In the genomic region with DNA sequence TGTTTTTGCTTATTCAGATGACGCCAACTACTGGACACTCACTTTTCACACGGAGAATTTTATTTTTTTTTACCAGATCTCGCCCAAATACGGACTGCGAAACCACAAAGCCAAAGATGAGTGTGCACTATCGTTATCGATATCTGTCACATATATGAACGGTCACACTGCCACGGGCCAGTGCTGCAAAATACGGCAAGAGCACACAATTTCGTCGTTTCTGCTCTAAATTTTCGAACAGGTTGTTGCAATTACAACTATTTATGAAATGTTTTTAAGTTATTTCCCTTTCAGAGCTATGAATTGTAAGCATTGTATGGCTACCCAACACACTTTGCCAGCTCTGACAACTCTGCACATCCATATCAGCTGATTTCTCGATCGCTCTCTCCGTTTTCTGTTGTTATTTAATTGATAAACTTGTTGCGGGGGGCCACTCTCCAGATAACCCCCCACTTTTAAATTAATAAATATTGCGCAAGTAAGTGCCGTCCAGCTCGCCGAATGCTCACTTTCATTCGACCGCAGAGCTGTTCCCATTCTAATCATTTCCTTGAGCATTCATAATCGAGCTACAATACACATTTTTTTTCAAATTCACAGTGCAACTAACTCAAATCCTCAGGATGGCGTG, we compare ENCODE assay signal across 1 fruit fly cellular context.
A peak's percentile ranks its signal among the peaks of the same experiment; 100 is the strongest.
TF ChIP-seq lines count a peak whose summit lies in the region.

A gene (minus strand): TSS at position 134 of the 634 bp plus-strand sequence.
A gene (plus strand): TSS at position 222 of the 634 bp plus-strand sequence.

TF ChIP-seq in whole organism, embryonic, 481 proteins besides CTCF, POLR2A, EP300 and RAD21 (continued from another document and continues in another):
- TF ChIP-seq CG1647 (GFP tag; optimal IDR thresholded peaks at IDR 0.05; lab: Kevin White, UChicago) (no peak), Dip3 (GFP tag; optimal IDR thresholded peaks at IDR 0.05; lab: Kevin White, UChicago) (peak; percentile 59), cas (GFP tag; IDR thresholded peaks at IDR 0.05; lab: Robert Waterston, UW) (no peak), gt (GFP tag; IDR thresholded peaks at IDR 0.05; lab: Robert Waterston, UW) (no peak), BEAF-32 (GFP tag; optimal IDR thresholded peaks at IDR 0.05; lab: Kevin White, UChicago) (peak; percentile 83), sug (tag; optimal IDR thresholded peaks at IDR 0.05; lab: Kevin White, UChicago) (peak; percentile 100), TFAM (GFP tag; optimal IDR thresholded peaks at IDR 0.05; lab: Kevin White, UChicago) (no peak), ssp (GFP tag; IDR thresholded peaks at IDR 0.05; lab: Robert Waterston, UW) (no peak; the same call in 1 of the 2 replicates), mam (GFP tag; optimal IDR thresholded peaks at IDR 0.05; lab: Kevin White, UChicago) (peak; percentile 74), CG2120 (GFP tag; optimal IDR thresholded peaks at IDR 0.05; lab: Kevin White, UChicago) (peak; percentile 79), Side (GFP tag; optimal IDR thresholded peaks at IDR 0.05; lab: Kevin White, UChicago) (peak; percentile 56), tap (tag; optimal IDR thresholded peaks at IDR 0.05; lab: Kevin White, UChicago) (no peak), C15 (GFP tag; IDR thresholded peaks at IDR 0.05; lab: Robert Waterston, UW) (no peak), CG11504 (tag; optimal IDR thresholded peaks at IDR 0.05; lab: Kevin White, UChicago) (no peak), onecut (GFP tag; IDR thresholded peaks at IDR 0.05; lab: Robert Waterston, UW) (no peak), D (optimal IDR thresholded peaks at IDR 0.05; lab: Kevin White, UChicago) (no peak), D (GFP tag; optimal IDR thresholded peaks at IDR 0.05; lab: Kevin White, UChicago) (no peak), nom (GFP tag; optimal IDR thresholded peaks at IDR 0.05; lab: Kevin White, UChicago) (no peak), repo (GFP tag; optimal IDR thresholded peaks at IDR 0.05; lab: Kevin White, UChicago) (no peak), ap (GFP tag; IDR thresholded peaks at IDR 0.05; lab: Robert Waterston, UW) (no peak), CG3065 (GFP tag; optimal IDR thresholded peaks at IDR 0.05; lab: Kevin White, UChicago) (peak; percentile 24), scrt (GFP tag; optimal IDR thresholded peaks at IDR 0.05; lab: Kevin White, UChicago) (no peak), CG17829 (tag; optimal IDR thresholded peaks at IDR 0.05; lab: Kevin White, UChicago) (no peak), Rx (GFP tag; IDR thresholded peaks at IDR 0.05; lab: Robert Waterston, UW) (0 out of 2 replicates have a peak, but pooled peaks have one; percentile 8), CG5180 (GFP tag; optimal IDR thresholded peaks at IDR 0.05; lab: Kevin White, UChicago) (no peak), HLH54F (GFP tag; optimal IDR thresholded peaks at IDR 0.05; lab: Kevin White, UChicago) (peak; percentile 61), mld (GFP tag; IDR thresholded peaks at IDR 0.05; lab: Robert Waterston, UW; ENCODE audit: partially characterized antibody) (no peak), peb (GFP tag; IDR thresholded peaks at IDR 0.05; lab: Robert Waterston, UW) (no peak), fu2 (GFP tag; optimal IDR thresholded peaks at IDR 0.05; lab: Kevin White, UChicago) (peak; percentile 38), sim (GFP tag; IDR thresholded peaks at IDR 0.05; lab: Robert Waterston, UW) (no peak), CG10654 (GFP tag; optimal IDR thresholded peaks at IDR 0.05; lab: Kevin White, UChicago) (peak; percentile 16), zen (tag; optimal IDR thresholded peaks at IDR 0.05; lab: Kevin White, UChicago) (peak; percentile 30), CG17361 (GFP tag; IDR thresholded peaks at IDR 0.05; lab: Robert Waterston, UW) (peak; percentile 23; the same call in 1 of the 3 replicates), cwo (GFP tag; optimal IDR thresholded peaks at IDR 0.05; lab: Kevin White, UChicago) (no peak), inv (GFP tag; IDR thresholded peaks at IDR 0.05; lab: Robert Waterston, UW; ENCODE audit: partially characterized antibody) (peak; percentile 54), Hand (GFP tag; optimal IDR thresholded peaks at IDR 0.05; lab: Kevin White, UChicago) (peak; percentile 15), CG14014 (GFP tag; IDR thresholded peaks at IDR 0.05; lab: Robert Waterston, UW) (0 out of 2 replicates have a peak, but pooled peaks have one; percentile 32), rib (GFP tag; IDR thresholded peaks at IDR 0.05; lab: Robert Waterston, UW) (no peak; the same call in 1 of the 2 replicates), CG18476 (GFP tag; optimal IDR thresholded peaks at IDR 0.05; lab: Kevin White, UChicago) (no peak), CG14441 (GFP tag; IDR thresholded peaks at IDR 0.05; lab: Robert Waterston, UW) (peak; percentile 46; the same call in 1 of the 2 replicates), chm (GFP tag; IDR thresholded peaks at IDR 0.05; lab: Robert Waterston, UW) (no peak), Camta (GFP tag; optimal IDR thresholded peaks at IDR 0.05; lab: Kevin White, UChicago) (peak; percentile 26), sr (GFP tag; IDR thresholded peaks at IDR 0.05; lab: Robert Waterston, UW) (no peak), her (GFP tag; optimal IDR thresholded peaks at IDR 0.05; lab: Kevin White, UChicago) (peak; percentile 91), CG12391 (tag; optimal IDR thresholded peaks at IDR 0.05; lab: Kevin White, UChicago) (peak; percentile 34), CG6765 (GFP tag; optimal IDR thresholded peaks at IDR 0.05; lab: Kevin White, UChicago) (no peak), CG15011 (GFP tag; optimal IDR thresholded peaks at IDR 0.05; lab: Kevin White, UChicago) (no peak), chif (GFP tag; optimal IDR thresholded peaks at IDR 0.05; lab: Kevin White, UChicago) (peak in 1 of 2 experiments; percentile 3), zf30C (GFP tag; optimal IDR thresholded peaks at IDR 0.05; lab: Kevin White, UChicago) (no peak), MTF-1 (GFP tag; optimal IDR thresholded peaks at IDR 0.05; lab: Kevin White, UChicago; ENCODE audit: borderline replicate concordance) (peak; percentile 39), Aef1 (GFP tag; IDR thresholded peaks at IDR 0.05; lab: Robert Waterston, UW) (no peak), org-1 (GFP tag; optimal IDR thresholded peaks at IDR 0.05; lab: Kevin White, UChicago) (no peak), Opbp (GFP tag; IDR thresholded peaks at IDR 0.05; lab: Robert Waterston, UW; ENCODE audit: partially characterized antibody) (peak; percentile 53; the same call in 1 of the 3 replicates), MBD-R2 (GFP tag; IDR thresholded peaks at IDR 0.05; lab: Robert Waterston, UW) (peak; percentile 80), Ptx1 (GFP tag; IDR thresholded peaks at IDR 0.05; lab: Robert Waterston, UW) (0 out of 2 replicates have a peak, but pooled peaks have one; percentile 26), hkb (optimal IDR thresholded peaks at IDR 0.05; lab: Kevin White, UChicago) (no peak), hkb (GFP tag; IDR thresholded peaks at IDR 0.05; lab: Robert Waterston, UW) (peak; percentile 37; the same call in 1 of the 2 replicates), CG8290 (GFP tag; optimal IDR thresholded peaks at IDR 0.05; lab: Kevin White, UChicago) (peak; percentile 23), CG8290 (tag; optimal IDR thresholded peaks at IDR 0.05; lab: Kevin White, UChicago) (no peak), insv (GFP tag; optimal IDR thresholded peaks at IDR 0.05; lab: Kevin White, UChicago) (peak in 1 of 2 experiments; percentile 4), CG5245 (GFP tag; optimal IDR thresholded peaks at IDR 0.05; lab: Kevin White, UChicago) (peak; percentile 19), CG12155 (GFP tag; optimal IDR thresholded peaks at IDR 0.05; lab: Kevin White, UChicago) (peak; percentile 59), Sin3A (optimal IDR thresholded peaks at IDR 0.05; lab: Kevin White, UChicago) (peak; percentile 94), MESR4 (GFP tag; optimal IDR thresholded peaks at IDR 0.05; lab: Kevin White, UChicago) (peak; percentile 42), ATbp (GFP tag; optimal IDR thresholded peaks at IDR 0.05; lab: Kevin White, UChicago) (no peak), Drgx (GFP tag; IDR thresholded peaks at IDR 0.05; lab: Robert Waterston, UW) (no peak), al (GFP tag; IDR thresholded peaks at IDR 0.05; lab: Robert Waterston, UW) (no peak), CG14965 (GFP tag; optimal IDR thresholded peaks at IDR 0.05; lab: Kevin White, UChicago; ENCODE audit: borderline replicate concordance) (no peak), Fer2 (tag; optimal IDR thresholded peaks at IDR 0.05; lab: Kevin White, UChicago) (no peak), CG4424 (GFP tag; optimal IDR thresholded peaks at IDR 0.05; lab: Kevin White, UChicago) (peak; percentile 56), nerfin-2 (GFP tag; IDR thresholded peaks at IDR 0.05; lab: Robert Waterston, UW; ENCODE audit: partially characterized antibody) (no peak), pros (GFP tag; optimal IDR thresholded peaks at IDR 0.05; lab: Kevin White, UChicago) (no peak), ken (GFP tag; IDR thresholded peaks at IDR 0.05; lab: Robert Waterston, UW) (peak; percentile 62; the same call in 1 of the 3 replicates), Ets97D (GFP tag; optimal IDR thresholded peaks at IDR 0.05; lab: Kevin White, UChicago) (peak; percentile 76), Vsx1 (GFP tag; optimal IDR thresholded peaks at IDR 0.05; lab: Kevin White, UChicago) (no peak), sc (optimal IDR thresholded peaks at IDR 0.05; lab: Kevin White, UChicago) (no peak), sc (GFP tag; optimal IDR thresholded peaks at IDR 0.05; lab: Kevin White, UChicago) (no peak), sens-2 (GFP tag; IDR thresholded peaks at IDR 0.05; lab: Robert Waterston, UW) (no peak), dm (GFP tag; optimal IDR thresholded peaks at IDR 0.05; lab: Kevin White, UChicago) (peak; percentile 65), CG42726 (GFP tag; IDR thresholded peaks at IDR 0.05; lab: Robert Waterston, UW; ENCODE audit: partially characterized antibody) (no peak), CG12299 (tag; optimal IDR thresholded peaks at IDR 0.05; lab: Kevin White, UChicago) (no peak), sisA (GFP tag; IDR thresholded peaks at IDR 0.05; lab: Robert Waterston, UW) (no peak), Hmr (GFP tag; optimal IDR thresholded peaks at IDR 0.05; lab: Kevin White, UChicago) (no peak), Sox102F (GFP tag; optimal IDR thresholded peaks at IDR 0.05; lab: Kevin White, UChicago) (no peak), pita (GFP tag; optimal IDR thresholded peaks at IDR 0.05; lab: Kevin White, UChicago) (no peak), CG31388 (GFP tag; optimal IDR thresholded peaks at IDR 0.05; lab: Kevin White, UChicago) (no peak), esg (GFP tag; conservative IDR thresholded peaks at IDR 0.05; lab: Robert Waterston, UW) (no peak), CG12769 (tag; optimal IDR thresholded peaks at IDR 0.05; lab: Kevin White, UChicago) (no peak), CG10543 (GFP tag; optimal IDR thresholded peaks at IDR 0.05; lab: Kevin White, UChicago) (peak; percentile 53), CG33557 (GFP tag; optimal IDR thresholded peaks at IDR 0.05; lab: Kevin White, UChicago) (no peak), NC2α (GFP tag; optimal IDR thresholded peaks at IDR 0.05; lab: Kevin White, UChicago) (no peak), Fer1 (GFP tag; optimal IDR thresholded peaks at IDR 0.05; lab: Kevin White, UChicago) (no peak), CG4730 (GFP tag; IDR thresholded peaks at IDR 0.05; lab: Robert Waterston, UW) (no peak), CG6254 (GFP tag; optimal IDR thresholded peaks at IDR 0.05; lab: Kevin White, UChicago) (no peak), Dbx (GFP tag; IDR thresholded peaks at IDR 0.05; lab: Robert Waterston, UW) (peak; percentile 57; the same call in 2 of the 3 replicates), CG13775 (GFP tag; optimal IDR thresholded peaks at IDR 0.05; lab: Kevin White, UChicago) (peak; percentile 18), Meics (GFP tag; optimal IDR thresholded peaks at IDR 0.05; lab: Kevin White, UChicago) (peak; percentile 20), CG10274 (GFP tag; optimal IDR thresholded peaks at IDR 0.05; lab: Kevin White, UChicago) (no peak), vnd (GFP tag; IDR thresholded peaks at IDR 0.05; lab: Robert Waterston, UW; ENCODE audit: partially characterized antibody) (0 out of 3 replicates have a peak, but pooled peaks have one; percentile 53), CG5953 (GFP tag; IDR thresholded peaks at IDR 0.05; lab: Robert Waterston, UW) (no peak), tll (GFP tag; optimal IDR thresholded peaks at IDR 0.05; lab: Kevin White, UChicago) (no peak), Deaf1 (tag; optimal IDR thresholded peaks at IDR 0.05; lab: Kevin White, UChicago) (no peak), CG12236 (GFP tag; optimal IDR thresholded peaks at IDR 0.05; lab: Kevin White, UChicago) (no peak), CG10209 (GFP tag; optimal IDR thresholded peaks at IDR 0.05; lab: Kevin White, UChicago) (peak; percentile 31), CG13296 (GFP tag; optimal IDR thresholded peaks at IDR 0.05; lab: Kevin White, UChicago) (no peak), CG9727 (GFP tag; optimal IDR thresholded peaks at IDR 0.05; lab: Kevin White, UChicago) (peak; percentile 49), cg (GFP tag; optimal IDR thresholded peaks at IDR 0.05; lab: Kevin White, UChicago) (no peak), Max (GFP tag; optimal IDR thresholded peaks at IDR 0.05; lab: Kevin White, UChicago) (peak; percentile 15), ara (GFP tag; IDR thresholded peaks at IDR 0.05; lab: Robert Waterston, UW) (no peak), Myb (GFP tag; optimal IDR thresholded peaks at IDR 0.05; lab: Kevin White, UChicago) (peak; percentile 87), stwl (tag; optimal IDR thresholded peaks at IDR 0.05; lab: Kevin White, UChicago) (peak; percentile 84), tx (GFP tag; optimal IDR thresholded peaks at IDR 0.05; lab: Kevin White, UChicago) (peak; percentile 1), twi (tag; optimal IDR thresholded peaks at IDR 0.05; lab: Kevin White, UChicago) (no peak), ttk (GFP tag; IDR thresholded peaks at IDR 0.05; lab: Robert Waterston, UW) (no peak), CG11093 (GFP tag; IDR thresholded peaks at IDR 0.05; lab: Robert Waterston, UW) (no peak), Nf-YC (tag; optimal IDR thresholded peaks at IDR 0.05; lab: Kevin White, UChicago) (peak; percentile 30), CG7987 (GFP tag; optimal IDR thresholded peaks at IDR 0.05; lab: Kevin White, UChicago) (no peak), ase (GFP tag; IDR thresholded peaks at IDR 0.05; lab: Robert Waterston, UW) (0 out of 3 replicates have a peak, but pooled peaks have one; percentile 21), CG12744 (GFP tag; optimal IDR thresholded peaks at IDR 0.05; lab: Kevin White, UChicago) (no peak), CG2678 (tag; optimal IDR thresholded peaks at IDR 0.05; lab: Kevin White, UChicago) (no peak), CG10366 (GFP tag; IDR thresholded peaks at IDR 0.05; lab: Robert Waterston, UW) (peak; percentile 29; the same call in 1 of the 2 replicates), kay (GFP tag; optimal IDR thresholded peaks at IDR 0.05; lab: Kevin White, UChicago) (peak; percentile 73), unpg (GFP tag; optimal IDR thresholded peaks at IDR 0.05; lab: Kevin White, UChicago) (peak; percentile 33), p53 (GFP tag; optimal IDR thresholded peaks at IDR 0.05; lab: Kevin White, UChicago) (peak; percentile 24)
